Fruit fly (Drosophila melanogaster) whole organism, pupa: ENCODE measurements around the gene CG17294.

Source experiments
- CG10348 ChIP-seq: fragments of 200-800 bp; sonication (Bioruptor generic); IDR thresholded peaks from 2 replicates; pipeline ENCODE4 v1.3.6; 2022; ENCODE audit warnings: missing biosample characterization, missing genetic modification characterization
- CG12605 ChIP-seq: fragments of 200-800 bp; sonication (Bioruptor generic); IDR thresholded peaks from 2 replicates; pipeline ENCODE4 v1.3.6; 2022; ENCODE audit warnings: missing biosample characterization, missing genetic modification characterization
- CG13204 ChIP-seq: fragments of 200-800 bp; sonication (Bioruptor generic); optimal IDR thresholded peaks from 2 replicates; lab custom pipeline; 2018; ENCODE audit warnings: missing biosample characterization, mild to moderate bottlenecking, missing genetic modification characterization, moderate library complexity
- CG14655 ChIP-seq: fragments of 200-800 bp; sonication (Bioruptor generic); optimal IDR thresholded peaks from 3 replicates; lab custom pipeline; 2017; ENCODE audit warnings: mild to moderate bottlenecking, missing biosample characterization, missing genetic modification reagents, missing genetic modification characterization
- CG15710 ChIP-seq: fragments of 200-800 bp; sonication (Bioruptor generic); optimal IDR thresholded peaks from 2 replicates; lab custom pipeline; 2018; ENCODE audit warnings: missing biosample characterization, mild to moderate bottlenecking, missing genetic modification characterization, moderate library complexity
- CG17806 ChIP-seq: fragments of 200-800 bp; sonication (Bioruptor generic); optimal IDR thresholded peaks from 2 replicates; lab custom pipeline; 2018; ENCODE audit warnings: missing biosample characterization, mild to moderate bottlenecking, missing genetic modification characterization, moderate library complexity
- CG32121 ChIP-seq: fragments of 200-800 bp; sonication (Bioruptor generic); IDR thresholded peaks from 2 replicates; pipeline ENCODE4 v1.3.6; 2022; ENCODE audit warnings: missing biosample characterization, missing genetic modification characterization
- CG34367 ChIP-seq: fragments of 200-800 bp; sonication (Bioruptor generic); optimal IDR thresholded peaks from 2 replicates; lab custom pipeline; 2018; ENCODE audit warnings: missing biosample characterization, mild to moderate bottlenecking, missing genetic modification characterization
- CG4496 ChIP-seq: fragments of 200-800 bp; sonication (Bioruptor generic); IDR thresholded peaks from 3 replicates; pipeline ENCODE4 v1.3.6; 2022; ENCODE audit warnings: missing biosample characterization, missing genetic modification characterization
- CG8159 ChIP-seq: fragments of 200-800 bp; sonication (Bioruptor generic); optimal IDR thresholded peaks from 3 replicates; lab custom pipeline; 2018; ENCODE audit warnings: missing biosample characterization, mild to moderate bottlenecking, missing genetic modification characterization, moderate library complexity
- CG8301 ChIP-seq: fragments of 200-800 bp; sonication (Bioruptor generic); optimal IDR thresholded peaks from 2 replicates; lab custom pipeline; 2018; ENCODE audit warnings: missing biosample characterization, mild to moderate bottlenecking, missing genetic modification characterization
- CG9948 ChIP-seq: fragments of 200-800 bp; sonication (Bioruptor generic); optimal IDR thresholded peaks from 2 replicates; lab custom pipeline; 2018; ENCODE audit warnings: missing biosample characterization, mild to moderate bottlenecking, missing genetic modification characterization, moderate library complexity
- D1 ChIP-seq: fragments of 200-800 bp; sonication (Bioruptor generic); optimal IDR thresholded peaks from 2 replicates; lab custom pipeline; 2018; ENCODE audit warnings: missing biosample characterization, mild to moderate bottlenecking, missing genetic modification characterization, moderate library complexity
- EcR ChIP-seq: fragments of 200-800 bp; sonication (Bioruptor generic); optimal IDR thresholded peaks from 3 replicates; lab custom pipeline; 2019; ENCODE audit warnings: missing biosample characterization, missing genetic modification characterization, mild to moderate bottlenecking, moderate library complexity, missing genetic modification reagents
- Ets98B ChIP-seq: fragments of 200-800 bp; sonication (Bioruptor generic); IDR thresholded peaks from 2 replicates; pipeline ENCODE4 v1.3.6; 2022; ENCODE audit warnings: missing biosample characterization, missing genetic modification characterization
- Pif1A ChIP-seq: fragments of 200-800 bp; sonication (Bioruptor generic); optimal IDR thresholded peaks from 3 replicates; lab custom pipeline; 2016; ENCODE audit warnings: missing biosample characterization, missing genetic modification characterization
- Pif1B ChIP-seq: fragments of 200-800 bp; sonication (Bioruptor generic); optimal IDR thresholded peaks from 3 replicates; lab custom pipeline; 2016; ENCODE audit warnings: missing biosample characterization, missing genetic modification characterization
- Snoo ChIP-seq: fragments of 200-800 bp; sonication (Bioruptor generic); optimal IDR thresholded peaks from 3 replicates; lab custom pipeline; 2017; ENCODE audit warnings: missing biosample characterization, mild to moderate bottlenecking, missing genetic modification characterization, inconsistent platforms
- fd96Ca ChIP-seq: fragments of 200-800 bp; sonication (Bioruptor generic); IDR thresholded peaks from 3 replicates; pipeline ENCODE4 v1.3.6; 2022; ENCODE audit warnings: missing biosample characterization, missing genetic modification characterization
- gl ChIP-seq: fragments of 200-800 bp; sonication (Bioruptor generic); optimal IDR thresholded peaks from 2 replicates; lab custom pipeline; 2018; ENCODE audit warnings: missing biosample characterization, mild to moderate bottlenecking, missing genetic modification characterization
- rn ChIP-seq: fragments of 200-800 bp; sonication (Bioruptor generic); IDR thresholded peaks from 2 replicates; pipeline ENCODE4 v1.3.6; 2022; ENCODE audit warnings: missing biosample characterization, missing genetic modification characterization

The CG17294 gene

DNA sequence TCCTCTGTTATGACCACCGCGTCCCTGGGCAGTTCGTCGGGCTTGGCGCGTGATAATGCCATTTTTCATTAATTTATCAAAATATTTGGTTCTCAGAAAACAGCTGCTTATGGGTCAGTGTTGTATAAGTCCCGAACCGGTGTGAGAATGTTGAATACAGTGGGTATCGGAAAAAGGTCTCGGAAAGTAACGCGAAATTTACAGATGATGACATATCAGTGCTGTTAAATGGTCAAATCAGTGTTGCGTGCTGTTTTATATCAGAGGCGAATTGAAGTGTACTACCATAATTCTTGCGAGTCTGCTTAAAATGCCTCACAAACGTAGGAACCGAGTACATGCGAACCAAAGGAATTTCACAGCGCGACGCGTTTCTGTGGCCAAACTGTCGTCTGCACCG lies 5.8 kb downstream of the CG17294 start, which contains the start of the genes CG13392 and Rcd4:
TSS of gene CG13392 (minus strand) at position 162 of the 400 bp plus-strand sequence.
TSS of gene Rcd4 (plus strand) at position 216 of the 400 bp plus-strand sequence.
- TF ChIP-seq rn (GFP tag; lab: Robert Waterston, UW) (peak; percentile 15; the same call in 1 of the 2 replicates), Pif1B (peak; percentile 34), CG12605 (no peak), EcR (GFP tag; lab: Kevin White, UChicago) (peak; percentile 0), CG8301 (tag; lab: Kevin White, UChicago) (peak; percentile 17), Snoo (peak; percentile 67), CG8159 (tag; lab: Kevin White, UChicago) (peak; percentile 47), CG14655 (GFP tag; lab: Kevin White, UChicago) (peak; percentile 25), gl (tag; lab: Kevin White, UChicago) (peak; percentile 44), CG10348 (GFP tag; lab: Robert Waterston, UW) (no peak), CG13204 (GFP tag; lab: Kevin White, UChicago) (no peak), CG34367 (peak; percentile 7), CG15710 (tag; lab: Kevin White, UChicago) (peak; percentile 37), D1 (no peak), CG9948 (tag; lab: Kevin White, UChicago) (no peak), Ets98B (GFP tag; lab: Robert Waterston, UW) (peak; percentile 66), CG4496 (GFP tag; lab: Robert Waterston, UW) (peak; percentile 80), CG17806 (tag; lab: Kevin White, UChicago) (peak; percentile 34), fd96Ca (GFP tag; lab: Robert Waterston, UW) (no peak; the same call in 2 of the 3 replicates), Pif1A (peak; percentile 48), CG32121 (no peak)

DNA sequence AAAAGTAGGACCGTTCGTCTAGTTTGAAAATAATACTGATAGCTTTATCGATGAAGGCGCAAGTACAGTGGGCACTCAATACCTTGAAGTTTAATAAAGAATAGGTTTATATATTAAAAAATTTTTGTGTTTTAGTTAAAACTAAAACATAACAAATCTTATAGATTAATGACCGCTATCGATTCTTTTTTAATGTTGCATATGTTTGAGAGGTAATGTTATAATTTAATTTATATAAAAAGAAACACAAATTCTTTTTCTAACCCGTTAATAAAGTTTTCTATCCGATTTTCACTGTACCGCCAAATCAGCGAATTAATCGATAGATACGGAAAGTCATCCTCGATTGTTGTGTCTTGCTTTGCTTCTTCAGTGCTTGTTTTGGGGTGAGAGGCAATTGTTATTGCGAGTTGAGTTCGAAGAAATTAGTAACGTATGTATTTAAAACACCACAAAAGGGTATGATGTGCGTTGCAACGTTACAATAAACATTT lies 7.3 kb downstream of the CG17294 start, which contains the start of the genes Dad1 and CG13384:
TSS of gene Dad1 (minus strand) at position 30 of the 494 bp plus-strand sequence.
TSS of gene CG13384 (plus strand) at position 348 of the 494 bp plus-strand sequence.
- peak; percentile 90 for TF ChIP-seq CG32121
- TF ChIP-seq CG8301 (tag; lab: Kevin White, UChicago): peak; percentile 86
- TF ChIP-seq Pif1B: peak; percentile 69
- TF ChIP-seq rn (GFP tag; lab: Robert Waterston, UW): peak; percentile 81
- peak; percentile 61; the same call in 1 of the 2 replicates for TF ChIP-seq CG10348 (GFP tag; lab: Robert Waterston, UW)
- TF ChIP-seq CG12605: peak; percentile 78
- TF ChIP-seq Snoo: peak; percentile 92
- peak; percentile 93 for TF ChIP-seq CG14655 (GFP tag; lab: Kevin White, UChicago)
- TF ChIP-seq D1: peak; percentile 86
- TF ChIP-seq CG8159 (tag; lab: Kevin White, UChicago): peak; percentile 96
- TF ChIP-seq fd96Ca (GFP tag; lab: Robert Waterston, UW): no peak
- TF ChIP-seq CG4496 (GFP tag; lab: Robert Waterston, UW): peak; percentile 88
- TF ChIP-seq CG13204 (GFP tag; lab: Kevin White, UChicago): no peak
- TF ChIP-seq CG34367: peak; percentile 86
- peak; percentile 95 for TF ChIP-seq CG15710 (tag; lab: Kevin White, UChicago)
- TF ChIP-seq CG17806 (tag; lab: Kevin White, UChicago): peak; percentile 92
- TF ChIP-seq EcR (GFP tag; lab: Kevin White, UChicago): peak; percentile 22
- peak; percentile 92 for TF ChIP-seq CG9948 (tag; lab: Kevin White, UChicago)
- peak; percentile 30 for TF ChIP-seq gl (tag; lab: Kevin White, UChicago)
- TF ChIP-seq Pif1A: peak; percentile 33
- TF ChIP-seq Ets98B (GFP tag; lab: Robert Waterston, UW): peak; percentile 76

DNA sequence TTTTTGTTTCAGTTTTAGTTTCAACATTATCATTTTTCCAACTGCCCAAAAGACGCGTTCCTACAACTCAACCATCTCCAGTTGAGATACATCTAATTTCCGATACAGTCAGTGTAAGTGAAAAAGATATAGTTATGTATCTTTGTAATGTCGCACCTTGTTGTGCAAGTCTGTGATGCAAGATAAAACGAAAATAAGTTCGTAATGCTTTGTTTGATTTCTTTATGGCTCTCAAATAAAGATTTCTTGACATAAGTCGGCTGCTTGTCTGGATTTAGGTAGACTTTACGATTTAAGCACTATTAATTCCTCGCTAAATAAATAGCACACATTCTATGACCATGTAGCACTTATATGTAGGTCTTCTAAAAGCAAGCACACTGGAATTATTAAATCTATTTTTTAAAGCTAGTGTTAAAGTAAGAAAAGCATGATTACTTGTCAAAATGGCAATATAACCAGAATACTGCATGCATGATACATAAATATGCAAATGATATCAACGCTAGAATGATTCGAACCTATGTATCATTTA lies 8.2 kb downstream of the CG17294 start:
- no peak for TF ChIP-seq CG17806 (tag; lab: Kevin White, UChicago)
- no peak for TF ChIP-seq CG10348 (GFP tag; lab: Robert Waterston, UW)
- TF ChIP-seq, all 21 proteins: peak for 0

dm6 chr2L:8385849-8386248 lies 9.0 kb downstream of the CG17294 start:
- TF ChIP-seq CG8159 (tag; lab: Kevin White, UChicago): no peak
- TF ChIP-seq CG9948 (tag; lab: Kevin White, UChicago): no peak
- no peak for TF ChIP-seq D1
- no peak for TF ChIP-seq CG12605
- TF ChIP-seq fd96Ca (GFP tag; lab: Robert Waterston, UW): no peak
- no peak for TF ChIP-seq Snoo
- no peak for TF ChIP-seq CG17806 (tag; lab: Kevin White, UChicago)
- TF ChIP-seq CG34367: no peak

DNA sequence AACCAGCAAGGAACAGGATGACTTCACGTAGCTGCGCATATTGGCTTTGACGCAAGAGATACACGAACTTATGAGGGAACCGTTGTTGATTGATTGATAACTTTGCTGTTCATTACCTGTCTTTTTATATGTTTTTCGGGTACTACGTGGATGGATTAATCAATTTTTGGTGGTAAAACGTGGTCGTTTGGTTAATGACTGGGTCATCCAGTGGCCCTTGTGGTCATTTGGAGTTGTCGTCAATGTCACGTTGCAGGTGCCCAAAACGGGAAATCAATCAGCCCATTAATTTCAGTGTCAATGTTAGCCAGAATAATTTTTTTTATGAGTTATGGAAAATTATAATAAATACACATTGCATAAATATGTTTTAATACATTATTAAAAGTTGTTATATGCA lies 12.4 kb downstream of the CG17294 start, which contains the start of gene CG42819:
TSS of gene CG42819 (minus strand) at position 101 of the 400 bp plus-strand sequence.
- TF ChIP-seq gl (tag; lab: Kevin White, UChicago) (no peak), CG4496 (GFP tag; lab: Robert Waterston, UW) (no peak), CG8301 (tag; lab: Kevin White, UChicago) (no peak), Ets98B (GFP tag; lab: Robert Waterston, UW) (no peak), CG12605 (no peak), CG9948 (tag; lab: Kevin White, UChicago) (no peak), Pif1B (no peak), EcR (GFP tag; lab: Kevin White, UChicago) (no peak), Pif1A (no peak), Snoo (no peak), CG34367 (no peak), CG17806 (tag; lab: Kevin White, UChicago) (no peak), fd96Ca (GFP tag; lab: Robert Waterston, UW) (no peak), CG13204 (GFP tag; lab: Kevin White, UChicago) (no peak), CG8159 (tag; lab: Kevin White, UChicago) (no peak)
- TF ChIP-seq, all 21 proteins: peak for 0
